Fruit fly (Drosophila melanogaster): Measurements from ENCODE around the gene GILT2.

The GILT2 gene

dm6 chr3R:23657357-23658318 lies 21.1 kb upstream of the GILT2 start (continued):
- peak; percentile 47; the same call in 1 of the 2 replicates for TF ChIP-seq sob (GFP tag; IDR thresholded peaks at IDR 0.05)
- peak; percentile 75 for TF ChIP-seq CrebB (tag; optimal IDR thresholded peaks at IDR 0.05)
- peak; percentile 15 for TF ChIP-seq ind (GFP tag; optimal IDR thresholded peaks at IDR 0.05)
- peak; percentile 13; the same call in 1 of the 2 replicates for TF ChIP-seq vvl (GFP tag; IDR thresholded peaks at IDR 0.05)
- no peak for TF ChIP-seq CG11560 (tag; IDR thresholded peaks at IDR 0.05)
- TF ChIP-seq CG1529 (GFP tag; optimal IDR thresholded peaks at IDR 0.05), result peak; percentile 72
- no peak for TF ChIP-seq Lpt (GFP tag; optimal IDR thresholded peaks at IDR 0.05)
- no peak for TF ChIP-seq Lim3 (GFP tag; IDR thresholded peaks at IDR 0.05)
- TF ChIP-seq zfh1 (GFP tag; IDR thresholded peaks at IDR 0.05), result peak; percentile 64; the same call in 2 of the 3 replicates
- no peak for TF ChIP-seq CG9215 (GFP tag; IDR thresholded peaks at IDR 0.05)
- peak; percentile 83 for TF ChIP-seq ci (GFP tag; IDR thresholded peaks at IDR 0.05)
- no peak for TF ChIP-seq CG13894 (tag; optimal IDR thresholded peaks at IDR 0.05)
- no peak for TF ChIP-seq C15 (GFP tag; IDR thresholded peaks at IDR 0.05)
- no peak for TF ChIP-seq Gsc (GFP tag; IDR thresholded peaks at IDR 0.05)
- peak; percentile 72 for TF ChIP-seq fd64A (GFP tag; optimal IDR thresholded peaks at IDR 0.05)
- peak; percentile 84 for TF ChIP-seq MTF-1 (GFP tag; optimal IDR thresholded peaks at IDR 0.05; ENCODE audit: borderline replicate concordance)
- TF ChIP-seq CG4328 (GFP tag; optimal IDR thresholded peaks at IDR 0.05), result peak; percentile 58
- peak; percentile 80 for TF ChIP-seq CG12236 (GFP tag; optimal IDR thresholded peaks at IDR 0.05)
- TF ChIP-seq CG8089 (GFP tag; optimal IDR thresholded peaks at IDR 0.05), result peak; percentile 84
- TF ChIP-seq CG4854 (GFP tag; optimal IDR thresholded peaks at IDR 0.05), result no peak
- no peak for TF ChIP-seq CG4730 (GFP tag; IDR thresholded peaks at IDR 0.05)
- peak; percentile 49 for TF ChIP-seq Awh (GFP tag; IDR thresholded peaks at IDR 0.05)
- TF ChIP-seq her (GFP tag; optimal IDR thresholded peaks at IDR 0.05), result peak; percentile 79
- TF ChIP-seq CG12104 (GFP tag; optimal IDR thresholded peaks at IDR 0.05), result peak; percentile 52
- TF ChIP-seq chm (GFP tag; IDR thresholded peaks at IDR 0.05), result peak; percentile 86; the same call in 1 of the 2 replicates
- TF ChIP-seq toy (GFP tag; IDR thresholded peaks at IDR 0.05), result no peak
- TF ChIP-seq ATbp (GFP tag; optimal IDR thresholded peaks at IDR 0.05), result peak; percentile 89
- TF ChIP-seq klu (GFP tag; IDR thresholded peaks at IDR 0.05), result no peak
- TF ChIP-seq gcm (GFP tag; optimal IDR thresholded peaks at IDR 0.05), result peak; percentile 73
- peak; percentile 79 for TF ChIP-seq CG18619 (GFP tag; optimal IDR thresholded peaks at IDR 0.05)
- TF ChIP-seq CG2678 (tag; optimal IDR thresholded peaks at IDR 0.05), result peak; percentile 77
- TF ChIP-seq tup (GFP tag; optimal IDR thresholded peaks at IDR 0.05), result peak; percentile 47
- TF ChIP-seq twi (tag; optimal IDR thresholded peaks at IDR 0.05), result peak; percentile 50
- TF ChIP-seq Hr51 (GFP tag; optimal IDR thresholded peaks at IDR 0.05), result peak in 1 of 2 experiments; percentile 55
- no peak; the same call in 1 of the 2 replicates for TF ChIP-seq E2f2 (GFP tag; IDR thresholded peaks at IDR 0.05)
- TF ChIP-seq CG32532 (GFP tag; IDR thresholded peaks at IDR 0.05), result peak; percentile 34; the same call in 1 of the 2 replicates
- TF ChIP-seq kah (GFP tag; optimal IDR thresholded peaks at IDR 0.05), result peak; percentile 10
- peak; percentile 61 for TF ChIP-seq Ptx1 (GFP tag; IDR thresholded peaks at IDR 0.05)
- no peak for TF ChIP-seq bigmax (GFP tag; optimal IDR thresholded peaks at IDR 0.05)
- TF ChIP-seq Sry-β (GFP tag; optimal IDR thresholded peaks at IDR 0.05), result peak; percentile 26
- peak; percentile 44 for TF ChIP-seq Atf-2 (GFP tag; optimal IDR thresholded peaks at IDR 0.05)
- no peak for TF ChIP-seq CkIIα-i1 (GFP tag; IDR thresholded peaks at IDR 0.05)
- peak; percentile 37 for TF ChIP-seq Hsf (GFP tag; optimal IDR thresholded peaks at IDR 0.05)
- peak; percentile 86 for TF ChIP-seq CG10209 (GFP tag; optimal IDR thresholded peaks at IDR 0.05)
- TF ChIP-seq CG18011 (GFP tag; optimal IDR thresholded peaks at IDR 0.05), result peak; percentile 6
- peak; percentile 28 for TF ChIP-seq oc (tag; optimal IDR thresholded peaks at IDR 0.05)
- no peak for TF ChIP-seq CG6175 (GFP tag; IDR thresholded peaks at IDR 0.05)
- TF ChIP-seq NFAT (GFP tag; IDR thresholded peaks at IDR 0.05), result no peak
- TF ChIP-seq abd-A (tag; optimal IDR thresholded peaks at IDR 0.05), result peak; percentile 9
